Worm (Caenorhabditis elegans) whole organism, late embryonic: ENCODE data around the gene str-205.

Source experiments
- C08G9.2 ChIP-seq: sonication (generic microtip); optimal IDR thresholded peaks from 2 replicates; lab custom pipeline; 2016; ENCODE audit warnings: mild to moderate bottlenecking, missing genetic modification characterization, moderate library complexity, missing compliant biosample characterization
- C38D4.7 ChIP-seq: fragments of 200-800 bp; sonication (Bioruptor generic); optimal IDR thresholded peaks from 2 replicates; lab custom pipeline; 2018; ENCODE audit warnings: mild to moderate bottlenecking, missing genetic modification characterization, moderate library complexity, missing compliant biosample characterization
- F13H6.1 ChIP-seq: sonication (generic microtip); optimal IDR thresholded peaks from 2 replicates; lab custom pipeline; 2016; ENCODE audit warnings: missing genetic modification characterization, missing compliant biosample characterization
- T23F11.4 ChIP-seq: fragments of 200-800 bp; sonication (Bioruptor generic); optimal IDR thresholded peaks from 2 replicates; lab custom pipeline; 2018; ENCODE audit warnings: mild to moderate bottlenecking, missing genetic modification characterization, missing compliant biosample characterization
- Y22D7AL.16 ChIP-seq: sonication (generic microtip); optimal IDR thresholded peaks from 2 replicates; lab custom pipeline; 2016; ENCODE audit warnings: missing genetic modification characterization, missing compliant biosample characterization
- ahr-1 ChIP-seq: sonication (generic microtip); optimal IDR thresholded peaks from 2 replicates; lab custom pipeline; 2016; ENCODE audit warnings: missing genetic modification characterization, missing compliant biosample characterization
- ceh-18 ChIP-seq: sonication (generic microtip); optimal IDR thresholded peaks from 2 replicates; lab custom pipeline; 2016; ENCODE audit warnings: missing genetic modification characterization, missing compliant biosample characterization
- ceh-19 ChIP-seq: fragments of 200-800 bp; sonication (Bioruptor generic); optimal IDR thresholded peaks from 2 replicates; lab custom pipeline; 2018; ENCODE audit warnings: mild to moderate bottlenecking, missing genetic modification characterization, missing compliant biosample characterization
- ceh-2 ChIP-seq: sonication (generic microtip); optimal IDR thresholded peaks from 2 replicates; lab custom pipeline; 2016; ENCODE audit warnings: missing genotype, missing genetic modification characterization, missing compliant biosample characterization
- ceh-22 ChIP-seq: sonication (generic microtip); optimal IDR thresholded peaks from 2 replicates; lab custom pipeline; 2017; ENCODE audit warnings: missing biosample characterization, missing genetic modification characterization
- ceh-24 ChIP-seq: sonication (generic microtip); optimal IDR thresholded peaks from 2 replicates; lab custom pipeline; 2016; ENCODE audit warnings: mild to moderate bottlenecking, missing genetic modification characterization, missing compliant biosample characterization
- ceh-45 ChIP-seq: fragments of 200-800 bp; sonication (Bioruptor generic); IDR thresholded peaks from 2 replicates; pipeline ENCODE4 v1.3.6; 2022; ENCODE audit warnings: missing genetic modification reagents, missing genetic modification characterization, missing compliant biosample characterization
- ceh-48 ChIP-seq: sonication (generic microtip); optimal IDR thresholded peaks from 2 replicates; lab custom pipeline; 2016; ENCODE audit warnings: missing genetic modification characterization, inconsistent platforms, missing compliant biosample characterization
- ceh-6 ChIP-seq: fragments of 200-800 bp; sonication (Bioruptor generic); optimal IDR thresholded peaks from 2 replicates; lab custom pipeline; 2018; ENCODE audit warnings: mild to moderate bottlenecking, missing genetic modification characterization, missing compliant biosample characterization
- ceh-9 ChIP-seq: sonication (generic microtip); optimal IDR thresholded peaks from 2 replicates; lab custom pipeline; 2016; ENCODE audit warnings: mild to moderate bottlenecking, missing genetic modification characterization, inconsistent platforms, missing compliant biosample characterization
- che-1 ChIP-seq: sonication (generic microtip); optimal IDR thresholded peaks from 2 replicates; lab custom pipeline; 2016; ENCODE audit warnings: mild to moderate bottlenecking, missing genetic modification characterization, missing compliant biosample characterization
- elt-2 ChIP-seq: sonication (generic microtip); optimal IDR thresholded peaks from 2 replicates; lab custom pipeline; 2016; ENCODE audit warnings: missing genetic modification reagents, missing genetic modification characterization, missing compliant biosample characterization
- elt-4 ChIP-seq: sonication (generic microtip); optimal IDR thresholded peaks from 2 replicates; lab custom pipeline; 2016; ENCODE audit warnings: missing genetic modification characterization, missing compliant biosample characterization
- eyg-1 ChIP-seq: sonication (generic microtip); optimal IDR thresholded peaks from 2 replicates; lab custom pipeline; 2016; ENCODE audit warnings: missing genotype, missing genetic modification characterization, missing compliant biosample characterization
- fax-1 ChIP-seq: sonication (generic microtip); optimal IDR thresholded peaks from 2 replicates; lab custom pipeline; 2016; ENCODE audit warnings: missing genotype, missing genetic modification characterization, missing compliant biosample characterization
- hlh-13 ChIP-seq: fragments of 200-800 bp; sonication (Bioruptor generic); optimal IDR thresholded peaks from 2 replicates; lab custom pipeline; 2018; ENCODE audit warnings: mild to moderate bottlenecking, missing genetic modification characterization, missing compliant biosample characterization
- hlh-30 ChIP-seq: sonication (generic microtip); optimal IDR thresholded peaks from 2 replicates; lab custom pipeline; 2017; ENCODE audit warnings: antibody characterized with exemption, missing genetic modification characterization, missing compliant biosample characterization; ENCODE audit not compliant: insufficient read depth
- hlh-8 ChIP-seq: sonication (generic microtip); optimal IDR thresholded peaks from 2 replicates; lab custom pipeline; 2016; ENCODE audit warnings: missing genotype, missing genetic modification characterization, missing compliant biosample characterization
- lin-11 ChIP-seq: fragments of 200-800 bp; sonication (Bioruptor generic); optimal IDR thresholded peaks from 2 replicates; lab custom pipeline; 2018; ENCODE audit warnings: mild to moderate bottlenecking, missing genetic modification characterization, missing compliant biosample characterization
- mec-3 ChIP-seq: sonication (generic microtip); optimal IDR thresholded peaks from 2 replicates; lab custom pipeline; 2016; ENCODE audit warnings: borderline replicate concordance, missing genetic modification characterization, missing compliant biosample characterization
- nfya-1 ChIP-seq: sonication (generic microtip); optimal IDR thresholded peaks from 2 replicates; lab custom pipeline; 2017; ENCODE audit warnings: missing genetic modification characterization, mild to moderate bottlenecking, missing compliant biosample characterization, antibody characterized with exemption, moderate library complexity
- nhr-11 ChIP-seq: fragments of 150-350 bp; optimal IDR thresholded peaks from 2 replicates; lab custom pipeline; 2014; ENCODE audit warnings: missing biosample characterization, missing genetic modification characterization
- npax-4 ChIP-seq: sonication (generic microtip); optimal IDR thresholded peaks from 2 replicates; lab custom pipeline; 2016; ENCODE audit warnings: missing genetic modification characterization, missing compliant biosample characterization
- pag-3 ChIP-seq: sonication (generic microtip); optimal IDR thresholded peaks from 2 replicates; lab custom pipeline; 2016; ENCODE audit warnings: missing compliant biosample characterization, missing genetic modification characterization, borderline replicate concordance
- pat-9 ChIP-seq: fragments of 200-800 bp; sonication (Bioruptor generic); optimal IDR thresholded peaks from 2 replicates; lab custom pipeline; 2018; ENCODE audit warnings: mild to moderate bottlenecking, missing genetic modification characterization, moderate library complexity, missing compliant biosample characterization
- pax-1 ChIP-seq: fragments of 150-350 bp; optimal IDR thresholded peaks from 2 replicates; lab custom pipeline; 2014; ENCODE audit warnings: missing biosample characterization, missing genetic modification characterization
- pha-2 ChIP-seq: sonication (generic microtip); optimal IDR thresholded peaks from 2 replicates; lab custom pipeline; 2017; ENCODE audit warnings: mild to moderate bottlenecking, missing genetic modification characterization, missing compliant biosample characterization
- rnt-1 ChIP-seq: sonication (generic microtip); optimal IDR thresholded peaks from 2 replicates; lab custom pipeline; 2016; ENCODE audit warnings: missing genetic modification characterization, missing compliant biosample characterization
- sdc-2 ChIP-seq: sonication (generic microtip); optimal IDR thresholded peaks from 2 replicates; lab custom pipeline; 2016; ENCODE audit warnings: missing genotype, missing genetic modification characterization, missing compliant biosample characterization
- sox-2 ChIP-seq: fragments of 200-800 bp; sonication (Bioruptor generic); IDR thresholded peaks from 2 replicates; pipeline ENCODE4 v1.3.6; 2022; ENCODE audit warnings: missing genetic modification reagents, missing genetic modification characterization, missing compliant biosample characterization
- sox-4 ChIP-seq: sonication (generic microtip); optimal IDR thresholded peaks from 2 replicates; lab custom pipeline; 2017; ENCODE audit warnings: mild to moderate bottlenecking, missing genetic modification characterization, inconsistent platforms, missing compliant biosample characterization
- tbx-7 ChIP-seq: sonication (generic microtip); optimal IDR thresholded peaks from 2 replicates; lab custom pipeline; 2016; ENCODE audit warnings: missing genotype, missing genetic modification characterization, missing compliant biosample characterization
- unc-55 ChIP-seq: sonication (generic microtip); optimal IDR thresholded peaks from 2 replicates; lab custom pipeline; 2017; ENCODE audit warnings: missing biosample characterization, missing genetic modification reagents, missing genetic modification characterization
- unc-86 ChIP-seq: sonication (generic microtip); optimal IDR thresholded peaks from 2 replicates; lab custom pipeline; 2016; ENCODE audit warnings: missing genetic modification characterization, missing compliant biosample characterization
- zip-5 ChIP-seq: sonication (generic microtip); optimal IDR thresholded peaks from 2 replicates; lab custom pipeline; 2016; ENCODE audit warnings: missing genetic modification characterization, missing compliant biosample characterization

str-205 gene

DNA sequence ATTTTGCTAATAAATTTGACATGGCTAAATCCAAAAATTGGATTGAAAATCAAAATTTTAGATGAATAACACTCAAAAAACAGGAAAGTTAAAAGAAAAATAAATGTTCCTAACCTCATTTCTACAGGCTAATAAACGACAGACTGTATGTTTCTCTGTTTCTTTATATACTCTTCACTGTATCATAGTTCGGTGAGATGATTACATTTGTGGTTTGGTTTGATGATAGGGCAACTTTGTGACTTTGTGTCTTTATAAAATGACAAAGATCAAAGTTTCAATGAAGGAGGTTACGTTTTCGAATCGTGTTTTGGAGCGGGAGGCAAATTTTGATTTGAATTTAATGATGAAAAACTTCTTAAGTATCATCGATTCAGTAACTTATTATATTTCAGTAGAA is 40.3 kb downstream of the str-205 start, which contains the start of gene ugt-12:
Gene ugt-12 (minus strand): TSS at position 153 of the 400 bp plus-strand sequence.
- TF ChIP-seq pat-9 (no peak), ceh-2 (tag; lab: Kevin White, UChicago) (no peak), T23F11.4 (GFP tag; lab: Kevin White, UChicago) (no peak)

- TF ChIP-seq mec-3 (tag; lab: Kevin White, UChicago) = no peak
- no peak for TF ChIP-seq pag-3 (tag; lab: Kevin White, UChicago)
- TF ChIP-seq ceh-18 (tag; lab: Kevin White, UChicago) = no peak
- no peak for TF ChIP-seq ahr-1 (tag; lab: Kevin White, UChicago)
- TF ChIP-seq F13H6.1 (tag; lab: Kevin White, UChicago) = no peak
- TF ChIP-seq C08G9.2 (tag; lab: Kevin White, UChicago) = no peak
- TF ChIP-seq ceh-9 = no peak
- TF ChIP-seq sdc-2 (tag; lab: Kevin White, UChicago) = no peak
- no peak for TF ChIP-seq pax-1 (tag; lab: Kevin White, UChicago)
- no peak for TF ChIP-seq ceh-22 (tag; lab: Kevin White, UChicago)
- TF ChIP-seq elt-2 (tag; lab: Kevin White, UChicago) = no peak
- no peak for TF ChIP-seq eyg-1 (tag; lab: Kevin White, UChicago)
- TF ChIP-seq hlh-8 = no peak
- no peak for TF ChIP-seq elt-4 (tag; lab: Kevin White, UChicago)
- TF ChIP-seq rnt-1 = no peak
- no peak for TF ChIP-seq ceh-19 (GFP tag; lab: Kevin White, UChicago)
Observed at ce11 chrV:4885372-4885771, 44.4 kb downstream of the str-205 start, which contains the start of gene T19H12.3. T19H12.3 (plus strand) TSS chrV:4885672.

- TF ChIP-seq lin-11 (tag; lab: Kevin White, UChicago) (no peak), pag-3 (tag; lab: Kevin White, UChicago) (no peak), ceh-24 (tag; lab: Kevin White, UChicago) (no peak), tbx-7 (tag; lab: Kevin White, UChicago) (no peak), nfya-1 (tag; lab: Kevin White, UChicago) (no peak), unc-55 (no peak), hlh-13 (GFP tag; lab: Kevin White, UChicago) (no peak), pha-2 (tag; lab: Kevin White, UChicago) (no peak), fax-1 (tag; lab: Kevin White, UChicago) (no peak), hlh-30 (tag; lab: Kevin White, UChicago) (no peak), ceh-45 (GFP tag; lab: Robert Waterston, UW) (no peak), ceh-2 (tag; lab: Kevin White, UChicago) (no peak), rnt-1 (no peak), nhr-11 (tag; lab: Kevin White, UChicago) (no peak)
Observed at ce11 chrV:4884490-4884889, 45.3 kb downstream of the str-205 start, which contains the start of gene T19H12.12. T19H12.12 (plus strand) TSS chrV:4884790.

- TF ChIP-seq zip-5 (tag; lab: Kevin White, UChicago) = no peak
- no peak for TF ChIP-seq ceh-6
- TF ChIP-seq C38D4.7 (GFP tag; lab: Kevin White, UChicago) = no peak
- TF ChIP-seq ceh-48 (tag; lab: Kevin White, UChicago) = no peak
- TF ChIP-seq nhr-11 (tag; lab: Kevin White, UChicago) = no peak
- no peak for TF ChIP-seq ceh-45 (GFP tag; lab: Robert Waterston, UW)
- TF ChIP-seq sox-2 (GFP tag; lab: Robert Waterston, UW) = no peak
- no peak for TF ChIP-seq pag-3 (tag; lab: Kevin White, UChicago)
- no peak for TF ChIP-seq sox-4 (tag; lab: Kevin White, UChicago)
- no peak for TF ChIP-seq npax-4 (tag; lab: Kevin White, UChicago)
- TF ChIP-seq unc-86 (tag; lab: Kevin White, UChicago) = no peak
- no peak for TF ChIP-seq elt-4 (tag; lab: Kevin White, UChicago)
- TF ChIP-seq che-1 (tag; lab: Kevin White, UChicago) = no peak
- TF ChIP-seq Y22D7AL.16 = no peak
- no peak for TF ChIP-seq T23F11.4 (GFP tag; lab: Kevin White, UChicago)
Observed at ce11 chrV:4881377-4881776, 48.4 kb downstream of the str-205 start, which contains the start of gene str-32. str-32 (minus strand) TSS chrV:4881477.
